Worm (Caenorhabditis elegans): ENCODE data around the gene imp-2.

- TF ChIP-seq cog-1 (tag; optimal IDR thresholded peaks at IDR 0.05), result no peak
- TF ChIP-seq T22C8.4 (GFP tag; IDR thresholded peaks at IDR 0.05), result no peak
- no peak for TF ChIP-seq klf-2 (GFP tag; conservative IDR thresholded peaks at IDR 0.05)
- no peak for TF ChIP-seq ztf-29 (GFP tag; IDR thresholded peaks at IDR 0.05)
- no peak for TF ChIP-seq ztf-23 (GFP tag; IDR thresholded peaks at IDR 0.05)
- no peak for TF ChIP-seq flt-1 (GFP tag; IDR thresholded peaks at IDR 0.05)
- TF ChIP-seq ref-1 (GFP tag; conservative IDR thresholded peaks at IDR 0.05), result no peak
Observed at ce11 chrIV:11126028-11126427, 7.3 kb upstream of the imp-2 start.
